Fruit fly (Drosophila melanogaster): ENCODE measurements around the gene CG33322.

- TF ChIP-seq psq (optimal IDR thresholded peaks at IDR 0.05) = no peak
- TF ChIP-seq h (optimal IDR thresholded peaks at IDR 0.05) = no peak
Measured at dm6 chr2L:20775941-20776340, 40.1 kb downstream of the CG33322 start.

Measured in Kc167 (cell line).